Worm (Caenorhabditis elegans) whole organism, L3 larva: ENCODE measurements around the gene C14A4.13.

Experiments used
- R02D3.7 ChIP-seq: fragments of 150-350 bp; optimal IDR thresholded peaks from 2 replicates; lab custom pipeline; 2014; ENCODE audit warnings: missing biosample characterization, missing genetic modification characterization
- ZK546.5 ChIP-seq: sonication (generic microtip); optimal IDR thresholded peaks from 2 replicates; lab custom pipeline; 2017; ENCODE audit warnings: missing biosample characterization, missing genetic modification characterization
- aly-2 ChIP-seq: fragments of 150-350 bp; optimal IDR thresholded peaks from 2 replicates; lab custom pipeline; 2014; ENCODE audit warnings: missing biosample characterization, missing genetic modification characterization
- ama-1 ChIP-seq: fragments of 150-350 bp; optimal IDR thresholded peaks from 2 replicates; lab custom pipeline; 2018
- ceh-16 ChIP-seq: sonication (generic microtip); optimal IDR thresholded peaks from 2 replicates; lab custom pipeline; 2017; ENCODE audit warnings: missing biosample characterization, missing genetic modification characterization
- ceh-28 ChIP-seq: fragments of 150-350 bp; optimal IDR thresholded peaks from 2 replicates; lab custom pipeline; 2014; ENCODE audit warnings: missing biosample characterization, missing genetic modification reagents, missing genetic modification characterization
- ceh-9 ChIP-seq: sonication (generic microtip); optimal IDR thresholded peaks from 2 replicates; lab custom pipeline; 2018; ENCODE audit warnings: missing biosample characterization, missing genetic modification characterization
- egl-27 ChIP-seq: sonication (generic microtip); optimal IDR thresholded peaks from 4 replicates; lab custom pipeline; 2017; ENCODE audit warnings: missing biosample characterization, missing genetic modification reagents, missing genetic modification characterization
- egl-5 ChIP-seq: fragments of 150-350 bp; optimal IDR thresholded peaks from 2 replicates; lab custom pipeline; 2017; ENCODE audit warnings: missing biosample characterization, missing genetic modification reagents, missing genetic modification characterization, inconsistent platforms
- elt-1 ChIP-seq: fragments of 150-350 bp; optimal IDR thresholded peaks from 2 replicates; lab custom pipeline; 2014; ENCODE audit warnings: missing biosample characterization, missing genetic modification characterization
- elt-3 ChIP-seq, 3 experiments: fragments of 150-350 bp in 1 of 3; sonication (generic microtip) in 2 of 3; optimal IDR thresholded peaks; 2 replicates in 2 of 3; 4 replicates in 1 of 3; lab custom pipeline; 2014 to 2017; ENCODE audit warnings: missing biosample characterization in 3 of 3, missing genetic modification characterization in 3 of 3
- eor-1 ChIP-seq, 2 experiments: fragments of 150-350 bp; optimal IDR thresholded peaks; 2 replicates each; lab custom pipeline; 2014 to 2018; ENCODE audit warnings: missing biosample characterization in 2 of 2, missing genetic modification characterization in 2 of 2
- fkh-10 ChIP-seq: sonication (generic microtip); optimal IDR thresholded peaks from 2 replicates; lab custom pipeline; 2017; ENCODE audit warnings: missing biosample characterization, missing genetic modification reagents, missing genetic modification characterization
- fkh-2 ChIP-seq: fragments of 150-350 bp; optimal IDR thresholded peaks from 2 replicates; lab custom pipeline; 2014; ENCODE audit warnings: missing biosample characterization, missing genetic modification reagents, missing genetic modification characterization
- fos-1 ChIP-seq: fragments of 150-350 bp; optimal IDR thresholded peaks from 2 replicates; lab custom pipeline; 2014; ENCODE audit warnings: missing biosample characterization, missing genetic modification characterization
- jun-1 ChIP-seq: fragments of 150-350 bp; optimal IDR thresholded peaks from 2 replicates; lab custom pipeline; 2014; ENCODE audit warnings: missing biosample characterization, missing genetic modification reagents, missing genetic modification characterization
- lin-15B ChIP-seq: fragments of 150-350 bp; optimal IDR thresholded peaks from 2 replicates; lab custom pipeline; 2014; ENCODE audit warnings: missing biosample characterization, missing genetic modification characterization
- lin-39 ChIP-seq: fragments of 150-350 bp; optimal IDR thresholded peaks from 2 replicates; lab custom pipeline; 2018; ENCODE audit warnings: missing biosample characterization, missing genetic modification reagents, missing genetic modification characterization
- lsy-12 ChIP-seq: sonication (generic microtip); optimal IDR thresholded peaks from 2 replicates; lab custom pipeline; 2016; ENCODE audit warnings: mild to moderate bottlenecking, missing genetic modification characterization, missing compliant biosample characterization
- mdl-1 ChIP-seq: fragments of 150-350 bp; optimal IDR thresholded peaks from 2 replicates; lab custom pipeline; 2014; ENCODE audit warnings: missing biosample characterization, missing genetic modification characterization
- mml-1 ChIP-seq: fragments of 150-350 bp; sonication (generic microtip); optimal IDR thresholded peaks from 3 replicates; lab custom pipeline; 2014; ENCODE audit warnings: missing biosample characterization, missing genetic modification characterization
- nhr-11 ChIP-seq: fragments of 150-350 bp; optimal IDR thresholded peaks from 2 replicates; lab custom pipeline; 2014; ENCODE audit warnings: missing biosample characterization, missing genetic modification characterization
- nhr-12 ChIP-seq: fragments of 150-350 bp; optimal IDR thresholded peaks from 2 replicates; lab custom pipeline; 2014; ENCODE audit warnings: missing biosample characterization, missing genetic modification characterization
- nhr-23 ChIP-seq: fragments of 150-350 bp; optimal IDR thresholded peaks from 2 replicates; lab custom pipeline; 2014; ENCODE audit warnings: missing biosample characterization, missing genetic modification reagents, missing genetic modification characterization
- nhr-237 ChIP-seq: fragments of 150-350 bp; optimal IDR thresholded peaks from 2 replicates; lab custom pipeline; 2014; ENCODE audit warnings: missing biosample characterization, missing genetic modification characterization
- nhr-25 ChIP-seq: sonication (generic microtip); optimal IDR thresholded peaks from 2 replicates; lab custom pipeline; 2017; ENCODE audit warnings: missing biosample characterization, missing genetic modification characterization
- nhr-28 ChIP-seq: fragments of 150-350 bp; optimal IDR thresholded peaks from 2 replicates; lab custom pipeline; 2014; ENCODE audit warnings: missing biosample characterization, missing genetic modification characterization
- nhr-67 ChIP-seq: fragments of 150-350 bp; optimal IDR thresholded peaks from 2 replicates; lab custom pipeline; 2014; ENCODE audit warnings: missing biosample characterization, missing genetic modification characterization
- nhr-76 ChIP-seq: fragments of 150-350 bp; sonication (generic microtip); optimal IDR thresholded peaks from 5 replicates; lab custom pipeline; 2014; ENCODE audit warnings: missing biosample characterization, missing genetic modification characterization
- pqm-1 ChIP-seq: fragments of 150-350 bp; optimal IDR thresholded peaks from 2 replicates; lab custom pipeline; 2017; ENCODE audit warnings: missing biosample characterization, missing genetic modification characterization, inconsistent platforms
- sea-2 ChIP-seq: fragments of 150-350 bp; sonication (generic microtip); optimal IDR thresholded peaks from 4 replicates; lab custom pipeline; 2014; ENCODE audit warnings: missing biosample characterization, missing genetic modification reagents, missing genetic modification characterization
- skn-1 ChIP-seq: fragments of 150-350 bp; optimal IDR thresholded peaks from 2 replicates; lab custom pipeline; 2014; ENCODE audit warnings: missing biosample characterization, missing genetic modification characterization
- tbx-2 ChIP-seq: sonication (generic microtip); optimal IDR thresholded peaks from 2 replicates; lab custom pipeline; 2016; ENCODE audit warnings: mild to moderate bottlenecking, missing genetic modification characterization, missing compliant biosample characterization
- unc-39 ChIP-seq: sonication (generic microtip); optimal IDR thresholded peaks from 4 replicates; lab custom pipeline; 2017; ENCODE audit warnings: missing biosample characterization, missing genetic modification characterization
- unc-62 ChIP-seq: fragments of 150-350 bp; sonication (generic microtip); optimal IDR thresholded peaks from 4 replicates; lab custom pipeline; 2014; ENCODE audit warnings: missing biosample characterization, missing genetic modification reagents, missing genetic modification characterization
- ztf-11 ChIP-seq: fragments of 150-350 bp; optimal IDR thresholded peaks from 2 replicates; lab custom pipeline; 2014; ENCODE audit warnings: missing biosample characterization, missing genetic modification characterization

C14A4.13 gene

DNA sequence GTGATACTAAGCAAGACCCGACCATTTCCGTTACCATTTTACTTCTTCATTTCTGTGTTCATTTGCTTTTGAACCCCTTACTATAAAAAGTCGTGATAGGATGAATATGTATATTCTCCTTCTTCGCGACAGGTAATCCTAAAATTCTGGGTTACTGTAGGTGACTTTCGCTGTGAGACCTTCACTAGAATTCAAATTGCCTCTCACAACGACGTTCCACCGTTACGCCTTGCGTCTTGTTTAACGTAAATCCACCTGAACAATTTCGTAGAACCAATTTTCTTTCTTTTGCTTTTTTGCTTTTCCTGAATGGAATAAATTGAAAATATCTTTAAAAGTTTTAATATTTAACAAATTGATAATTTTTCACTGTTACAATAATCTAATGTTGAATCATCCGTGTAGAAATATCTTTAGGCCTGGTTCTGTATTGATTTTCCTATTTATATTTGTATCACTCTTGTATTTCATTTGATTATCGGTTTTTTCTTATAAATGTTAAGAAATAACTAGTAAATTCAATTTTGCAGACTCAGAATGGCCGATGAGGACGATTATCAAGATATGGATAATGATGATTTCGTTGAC, 39.3 kb upstream of the C14A4.13 start, which contains the start of gene rpb-6:
TSS of gene rpb-6 (plus strand) at position 538 of the 588 bp plus-strand sequence.
- TF ChIP-seq ztf-11 (tag; lab: Kevin White, UChicago) (no peak), mdl-1 (tag; lab: Kevin White, UChicago) (no peak), nhr-23 (tag; lab: Kevin White, UChicago) (no peak), nhr-76 (tag; lab: Kevin White, UChicago) (no peak), nhr-25 (tag; lab: Kevin White, UChicago) (peak; percentile 10), skn-1 (tag; lab: Kevin White, UChicago) (no peak), jun-1 (no peak), nhr-11 (no peak), elt-1 (tag; lab: Kevin White, UChicago) (no peak), egl-5 (no peak), aly-2 (tag; lab: Kevin White, UChicago) (no peak), ceh-16 (tag; lab: Kevin White, UChicago) (no peak), tbx-2 (tag; lab: Kevin White, UChicago) (no peak), elt-3 (tag; optimal IDR thresholded peaks at IDR 0.05; lab: Kevin White, UChicago) (no peak), sea-2 (no peak), R02D3.7 (tag; lab: Kevin White, UChicago) (peak; percentile 66), ceh-28 (tag; lab: Kevin White, UChicago) (no peak), ama-1 (lab: Kevin White, UChicago) (no peak), lin-15B (tag; lab: Kevin White, UChicago) (peak; percentile 39), pqm-1 (tag; lab: Kevin White, UChicago) (no peak), mml-1 (tag; lab: Kevin White, UChicago) (no peak)

DNA sequence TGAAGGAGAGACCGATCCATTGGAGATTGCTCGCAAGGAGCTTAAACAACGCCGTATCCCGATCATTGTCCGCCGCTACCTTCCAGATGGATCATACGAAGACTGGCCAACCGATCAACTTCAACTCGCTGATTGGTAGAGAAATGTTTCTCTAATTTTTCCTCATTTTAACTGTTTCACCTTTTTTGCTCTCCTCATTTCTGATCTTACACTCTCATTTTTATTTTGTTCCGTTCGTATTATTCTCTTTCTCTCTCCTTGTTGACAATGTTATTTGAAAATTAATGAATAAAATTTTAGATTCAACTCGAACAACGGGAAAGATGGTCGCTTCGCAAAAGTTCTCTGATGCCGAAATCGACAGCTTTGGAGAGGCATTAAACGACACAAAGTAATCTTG, 38.6 kb upstream of the C14A4.13 start, which contains the start of gene dohh-1:
TSS of gene dohh-1 (plus strand) at position 301 of the 400 bp plus-strand sequence.
- no peak for TF ChIP-seq sea-2
- TF ChIP-seq skn-1 (tag; lab: Kevin White, UChicago): no peak
- no peak for TF ChIP-seq fos-1 (tag; lab: Kevin White, UChicago)
- TF ChIP-seq mdl-1 (tag; lab: Kevin White, UChicago): no peak
- no peak for TF ChIP-seq nhr-12 (tag; lab: Kevin White, UChicago)
- TF ChIP-seq nhr-28 (tag; lab: Kevin White, UChicago): no peak
- TF ChIP-seq pqm-1 (tag; lab: Kevin White, UChicago): no peak
- no peak for TF ChIP-seq fkh-2 (tag; lab: Kevin White, UChicago)
- TF ChIP-seq nhr-237 (tag; lab: Kevin White, UChicago): no peak
- TF ChIP-seq nhr-25 (tag; lab: Kevin White, UChicago): no peak
- TF ChIP-seq nhr-11: no peak
- TF ChIP-seq unc-62 (GFP tag; lab: Kevin White, UChicago): no peak
- no peak for TF ChIP-seq ztf-11 (tag; lab: Kevin White, UChicago)
- TF ChIP-seq elt-3 (tag; optimal IDR thresholded peaks at IDR 0.05; lab: Kevin White, UChicago): no peak
- TF ChIP-seq ceh-28 (tag; lab: Kevin White, UChicago): no peak
- TF ChIP-seq elt-1 (tag; lab: Kevin White, UChicago): no peak
- TF ChIP-seq tbx-2 (tag; lab: Kevin White, UChicago): no peak

DNA sequence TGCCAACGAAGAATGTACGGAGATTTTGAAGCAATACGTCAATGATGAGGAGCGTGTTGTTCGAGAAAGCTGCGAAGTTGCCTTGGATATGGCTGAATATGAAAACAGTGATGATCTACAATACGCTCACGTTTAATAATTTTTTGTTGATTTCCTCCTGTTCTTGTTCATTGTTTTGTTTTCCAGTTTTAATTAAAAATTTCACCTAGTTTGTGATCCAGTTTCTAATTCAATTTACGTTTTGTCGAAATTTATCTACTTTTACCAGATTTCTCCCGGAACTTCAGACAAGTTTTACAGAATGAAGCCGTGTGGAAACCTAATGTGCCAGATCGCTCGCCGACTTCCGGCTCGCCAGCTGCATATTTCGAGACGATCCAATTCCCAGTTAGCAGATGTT, 37.4 kb upstream of the C14A4.13 start, which contains the start of gene dap-3:
TSS of gene dap-3 (plus strand) at position 301 of the 400 bp plus-strand sequence.
- TF ChIP-seq unc-39 (tag; lab: Kevin White, UChicago) (no peak), egl-27 (no peak), R02D3.7 (tag; lab: Kevin White, UChicago) (no peak), lsy-12 (tag; lab: Kevin White, UChicago) (no peak), lin-39 (tag; lab: Kevin White, UChicago) (no peak), mml-1 (tag; lab: Kevin White, UChicago) (no peak), ceh-16 (tag; lab: Kevin White, UChicago) (no peak), fkh-10 (GFP tag; lab: Kevin White, UChicago) (no peak), fos-1 (tag; lab: Kevin White, UChicago) (no peak), nhr-67 (tag; lab: Kevin White, UChicago) (no peak), pqm-1 (tag; lab: Kevin White, UChicago) (no peak), ZK546.5 (no peak), jun-1 (no peak), egl-5 (no peak), eor-1 (tag; optimal IDR thresholded peaks at IDR 0.05; lab: Kevin White, UChicago) (no peak), ztf-11 (tag; lab: Kevin White, UChicago) (no peak), nhr-12 (tag; lab: Kevin White, UChicago) (no peak), ceh-9 (tag; lab: Kevin White, UChicago) (no peak)
- TF ChIP-seq, all 47 proteins: peak for 0
